Fruit fly (Drosophila melanogaster) whole organism, embryonic: Measurements from ENCODE around the gene cv-c.

Experiments used
- Atf-2 ChIP-seq: fragments of 200-800 bp; sonication (Bioruptor generic); optimal IDR thresholded peaks from 2 replicates; lab custom pipeline; 2016; ENCODE audit warnings: missing biosample characterization, missing genetic modification characterization
- Awh ChIP-seq: fragments of 200-800 bp; sonication (Bioruptor generic); IDR thresholded peaks from 2 replicates; pipeline ENCODE4, ENCODE4 v1.3.6; 2022; ENCODE audit warnings: missing biosample characterization, missing genetic modification characterization
- BEAF-32 ChIP-seq: fragments of 200-800 bp; sonication (Bioruptor generic); optimal IDR thresholded peaks from 3 replicates; lab custom pipeline; 2017; ENCODE audit warnings: missing biosample characterization, missing genetic modification characterization, mild to moderate bottlenecking, moderate library complexity, missing genetic modification reagents
- Bteb2 ChIP-seq: fragments of 200-800 bp; sonication (Bioruptor generic); optimal IDR thresholded peaks from 2 replicates; lab custom pipeline; 2016; ENCODE audit warnings: missing biosample characterization, missing genetic modification characterization
- CG1024 ChIP-seq: fragments of 200-800 bp; sonication (Bioruptor generic); IDR thresholded peaks from 2 replicates; pipeline ENCODE4 v1.3.6; 2022; ENCODE audit warnings: missing biosample characterization, missing genetic modification characterization
- CG11093 ChIP-seq: fragments of 200-800 bp; sonication (Bioruptor generic); IDR thresholded peaks from 3 replicates; pipeline ENCODE4 v1.3.6; 2022; ENCODE audit warnings: missing biosample characterization, missing genetic modification characterization
- CG11247 ChIP-seq: fragments of 200-800 bp; sonication (Bioruptor generic); IDR thresholded peaks from 2 replicates; pipeline ENCODE4 v1.3.6; 2022; ENCODE audit warnings: missing biosample characterization, missing genetic modification characterization
- CG1233 ChIP-seq: fragments of 200-800 bp; sonication (Bioruptor generic); optimal IDR thresholded peaks from 4 replicates; lab custom pipeline; 2018; ENCODE audit warnings: missing biosample characterization, mild to moderate bottlenecking, missing genetic modification characterization
- CG12769 ChIP-seq: fragments of 200-800 bp; sonication (Bioruptor generic); optimal IDR thresholded peaks from 2 replicates; lab custom pipeline; 2019; ENCODE audit warnings: missing biosample characterization, mild to moderate bottlenecking, missing genetic modification characterization, moderate library complexity
- CG12942 ChIP-seq: fragments of 200-800 bp; sonication (Bioruptor generic); optimal IDR thresholded peaks from 3 replicates; lab custom pipeline; 2016; ENCODE audit warnings: missing biosample characterization, missing genetic modification characterization
- CG14667 ChIP-seq: fragments of 200-800 bp; sonication (Bioruptor generic); IDR thresholded peaks from 2 replicates; pipeline ENCODE4 v1.3.6; 2022; ENCODE audit warnings: missing biosample characterization, missing genetic modification characterization
- CG1529 ChIP-seq: fragments of 200-800 bp; sonication (Bioruptor generic); optimal IDR thresholded peaks from 3 replicates; lab custom pipeline; 2018; ENCODE audit warnings: missing biosample characterization, missing genetic modification characterization
- CG15514 ChIP-seq: fragments of 200-800 bp; sonication (Bioruptor generic); optimal IDR thresholded peaks from 3 replicates; lab custom pipeline; 2017; ENCODE audit warnings: missing biosample characterization, missing genetic modification characterization, mild to moderate bottlenecking, moderate library complexity, missing genetic modification reagents
- CG16815 ChIP-seq: fragments of 200-800 bp; sonication (Bioruptor generic); optimal IDR thresholded peaks from 3 replicates; lab custom pipeline; 2017; ENCODE audit warnings: missing biosample characterization, mild to moderate bottlenecking, missing genetic modification characterization
- CG17186 ChIP-seq: fragments of 200-800 bp; sonication (Bioruptor generic); optimal IDR thresholded peaks from 3 replicates; lab custom pipeline; 2017; ENCODE audit warnings: missing biosample characterization, missing genetic modification reagents, missing genetic modification characterization
- CG17802 ChIP-seq: fragments of 200-800 bp; sonication (Bioruptor generic); optimal IDR thresholded peaks from 2 replicates; lab custom pipeline; 2018; ENCODE audit warnings: missing biosample characterization, mild to moderate bottlenecking, missing genetic modification characterization, moderate library complexity
- CG4424 ChIP-seq: fragments of 200-800 bp; sonication (Bioruptor generic); optimal IDR thresholded peaks from 3 replicates; lab custom pipeline; 2016; ENCODE audit warnings: missing biosample characterization, missing genetic modification characterization
- CG6272 ChIP-seq: fragments of 200-800 bp; sonication (Bioruptor generic); IDR thresholded peaks from 2 replicates; pipeline ENCODE4 v1.3.6; 2022; ENCODE audit warnings: missing biosample characterization, missing genetic modification characterization
- CG6791 ChIP-seq: fragments of 200-800 bp; sonication (Bioruptor generic); IDR thresholded peaks from 3 replicates; pipeline ENCODE4 v1.3.6; 2022; ENCODE audit warnings: missing biosample characterization, missing genetic modification characterization; ENCODE audit not compliant: partially characterized antibody
- CG7928 ChIP-seq: fragments of 200-800 bp; sonication (Bioruptor generic); optimal IDR thresholded peaks from 2 replicates; lab custom pipeline; 2017; ENCODE audit warnings: missing biosample characterization, mild to moderate bottlenecking, missing genetic modification characterization
- CG8089 ChIP-seq: fragments of 200-800 bp; sonication (Bioruptor generic); optimal IDR thresholded peaks from 3 replicates; lab custom pipeline; 2016; ENCODE audit warnings: missing biosample characterization, missing genetic modification characterization
- CG8924 ChIP-seq: fragments of 200-800 bp; optimal IDR thresholded peaks from 3 replicates; lab custom pipeline; 2019; ENCODE audit warnings: missing biosample characterization, mild to moderate bottlenecking, missing genetic modification characterization, moderate library complexity
- CG9609 ChIP-seq: fragments of 200-800 bp; sonication (Bioruptor generic); optimal IDR thresholded peaks from 3 replicates; lab custom pipeline; 2016; ENCODE audit warnings: missing biosample characterization, missing genetic modification characterization
- D ChIP-seq, 2 experiments: fragments of 200-800 bp in 1 of 2; fragments of >200 bp in 1 of 2; sonication (Bioruptor generic) in 1 of 2; optimal IDR thresholded peaks; 2 replicates in 1 of 2; 3 replicates in 1 of 2; lab custom pipeline; 2017; ENCODE audit warnings: mild to moderate bottlenecking in 1 of 2, missing biosample characterization in 1 of 2, missing genetic modification characterization in 1 of 2, missing genetic modification reagents in 1 of 2
- Drgx ChIP-seq: fragments of 200-800 bp; sonication (Bioruptor generic); IDR thresholded peaks from 2 replicates; pipeline ENCODE4 v1.3.6; 2022; ENCODE audit warnings: missing biosample characterization, missing genetic modification characterization
- Fer2 ChIP-seq: fragments of 200-800 bp; sonication (Bioruptor generic); optimal IDR thresholded peaks from 2 replicates; lab custom pipeline; 2018; ENCODE audit warnings: missing biosample characterization, mild to moderate bottlenecking, missing genetic modification characterization, moderate library complexity
- Gug ChIP-seq: fragments of 200-800 bp; sonication (Bioruptor generic); IDR thresholded peaks from 4 replicates; pipeline ENCODE4 v1.3.6; 2022; ENCODE audit warnings: missing biosample characterization, missing genetic modification characterization
- HLH4C ChIP-seq: fragments of 200-800 bp; sonication (Bioruptor generic); IDR thresholded peaks from 3 replicates; pipeline ENCODE4 v1.3.6; 2022; ENCODE audit warnings: missing biosample characterization, missing genetic modification characterization; ENCODE audit not compliant: partially characterized antibody
- HLH54F ChIP-seq: fragments of 200-800 bp; sonication (Bioruptor generic); optimal IDR thresholded peaks from 3 replicates; lab custom pipeline; 2016; ENCODE audit warnings: missing biosample characterization, missing genetic modification characterization
- Lpt ChIP-seq: fragments of >200 bp; optimal IDR thresholded peaks from 2 replicates; lab custom pipeline; 2018; ENCODE audit warnings: missing biosample characterization, missing genetic modification characterization
- NFAT ChIP-seq: fragments of 200-800 bp; sonication (Bioruptor generic); IDR thresholded peaks from 2 replicates; pipeline ENCODE4 v1.3.6; 2022; ENCODE audit warnings: missing biosample characterization, missing genetic modification characterization
- NK7.1 ChIP-seq: fragments of 200-800 bp; sonication (Bioruptor generic); optimal IDR thresholded peaks from 3 replicates; lab custom pipeline; 2016; ENCODE audit warnings: missing biosample characterization, missing genetic modification characterization
- Spps ChIP-seq: fragments of 200-800 bp; sonication (Bioruptor generic); optimal IDR thresholded peaks from 2 replicates; lab custom pipeline; 2018; ENCODE audit warnings: missing biosample characterization, mild to moderate bottlenecking, missing genetic modification characterization
- Taf1 ChIP-seq: fragments of 200-800 bp; sonication (Bioruptor generic); IDR thresholded peaks from 2 replicates; pipeline ENCODE4 v1.3.6; 2022; ENCODE audit warnings: missing biosample characterization, missing genetic modification characterization
- YL-1 ChIP-seq: fragments of 200-800 bp; sonication (Bioruptor generic); optimal IDR thresholded peaks from 3 replicates; lab custom pipeline; 2017; ENCODE audit warnings: missing biosample characterization, mild to moderate bottlenecking, missing genetic modification characterization
- al ChIP-seq: fragments of 200-800 bp; sonication (Bioruptor generic); IDR thresholded peaks from 2 replicates; pipeline ENCODE4 v1.3.6; 2022; ENCODE audit warnings: missing biosample characterization, missing genetic modification characterization
- aop ChIP-seq: fragments of 200-800 bp; sonication (Bioruptor generic); IDR thresholded peaks from 2 replicates; pipeline ENCODE4 v1.3.6; 2022; ENCODE audit warnings: missing biosample characterization, missing genetic modification characterization
- bab2 ChIP-seq: fragments of 200-800 bp; sonication (Bioruptor generic); optimal IDR thresholded peaks from 2 replicates; lab custom pipeline; 2016; ENCODE audit warnings: missing biosample characterization, missing genetic modification characterization
- bsh ChIP-seq, 2 experiments: fragments of 200-800 bp; sonication (Bioruptor generic); optimal IDR thresholded peaks; 2 replicates each; lab custom pipeline; 2017 to 2018; ENCODE audit warnings: mild to moderate bottlenecking in 2 of 2, missing biosample characterization in 2 of 2, missing genetic modification characterization in 2 of 2, moderate library complexity in 1 of 2
- chinmo ChIP-seq: fragments of 200-800 bp; sonication (Bioruptor generic); IDR thresholded peaks from 4 replicates; pipeline ENCODE4 v1.3.6; 2022; ENCODE audit warnings: missing biosample characterization, missing genetic modification characterization; ENCODE audit not compliant: partially characterized antibody
- dm ChIP-seq: fragments of 200-800 bp; sonication (Bioruptor generic); optimal IDR thresholded peaks from 3 replicates; lab custom pipeline; 2016; ENCODE audit warnings: missing biosample characterization, missing genetic modification characterization
- dpn ChIP-seq, 2 experiments: fragments of 200-800 bp; sonication (Bioruptor generic); optimal IDR thresholded peaks; 3 replicates each; lab custom pipeline; 2016; ENCODE audit warnings: missing biosample characterization in 2 of 2, missing genetic modification characterization in 2 of 2
- hb ChIP-seq: fragments of 200-800 bp; sonication (Bioruptor generic); IDR thresholded peaks from 3 replicates; pipeline ENCODE4 v1.3.6; 2022; ENCODE audit warnings: missing biosample characterization, missing genetic modification characterization; ENCODE audit not compliant: partially characterized antibody
- lbe ChIP-seq: fragments of 200-800 bp; sonication (Bioruptor generic); optimal IDR thresholded peaks from 2 replicates; lab custom pipeline; 2016; ENCODE audit warnings: missing biosample characterization, mild to moderate bottlenecking, missing genetic modification characterization
- mam ChIP-seq: fragments of 200-800 bp; sonication (Bioruptor generic); optimal IDR thresholded peaks from 3 replicates; lab custom pipeline; 2016; ENCODE audit warnings: missing biosample characterization, missing genetic modification characterization
- org-1 ChIP-seq: fragments of 200-800 bp; sonication (Bioruptor generic); optimal IDR thresholded peaks from 2 replicates; lab custom pipeline; 2017; ENCODE audit warnings: missing biosample characterization, missing genetic modification characterization
- sens-2 ChIP-seq: fragments of 200-800 bp; sonication (Bioruptor generic); IDR thresholded peaks from 2 replicates; pipeline ENCODE4 v1.3.6; 2022; ENCODE audit warnings: missing biosample characterization, missing genetic modification characterization
- tio ChIP-seq: fragments of 200-800 bp; sonication (Bioruptor generic); optimal IDR thresholded peaks from 2 replicates; lab custom pipeline; 2017; ENCODE audit warnings: missing biosample characterization, missing genetic modification characterization, inconsistent platforms
- tna ChIP-seq: fragments of 200-800 bp; sonication (Bioruptor generic); IDR thresholded peaks from 2 replicates; pipeline ENCODE4 v1.3.6; 2022; ENCODE audit warnings: missing biosample characterization, missing genetic modification characterization; ENCODE audit not compliant: partially characterized antibody
- zf30C ChIP-seq: fragments of 200-800 bp; sonication (Bioruptor generic); optimal IDR thresholded peaks from 3 replicates; lab custom pipeline; 2018; ENCODE audit warnings: missing biosample characterization, mild to moderate bottlenecking, missing genetic modification characterization
- zfh2 ChIP-seq: fragments of 200-800 bp; sonication (Bioruptor generic); optimal IDR thresholded peaks from 2 replicates; lab custom pipeline; 2016; ENCODE audit warnings: missing biosample characterization, missing genetic modification characterization

The cv-c gene

DNA sequence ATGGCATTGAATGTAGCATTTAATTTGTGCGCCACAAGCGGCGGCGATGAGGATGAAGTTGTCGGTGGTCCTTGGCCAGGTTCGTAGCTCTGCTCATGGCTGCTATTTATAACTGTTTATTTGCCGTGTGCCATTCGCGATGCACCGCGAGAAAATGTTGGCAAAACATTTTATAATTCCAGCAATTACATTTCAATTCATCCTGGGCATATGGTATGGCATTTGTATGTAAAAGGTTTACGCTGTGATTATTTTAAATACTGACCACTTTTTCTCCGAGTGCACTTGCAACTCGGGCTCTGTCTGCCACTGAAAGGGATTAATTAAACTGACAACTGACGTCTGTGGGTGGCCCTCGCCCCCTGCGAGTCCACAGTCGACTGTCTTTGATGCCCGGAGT is 124.9 kb downstream of the cv-c start (continued):
- no peak for TF ChIP-seq lbe (GFP tag; lab: Kevin White, UChicago)
- TF ChIP-seq CG6791 (GFP tag; lab: Robert Waterston, UW), result no peak
- no peak for TF ChIP-seq CG17186 (GFP tag; lab: Kevin White, UChicago)
- TF ChIP-seq Fer2, result no peak
- TF ChIP-seq CG14667 (GFP tag; lab: Robert Waterston, UW), result peak; percentile 32; the same call in 1 of the 2 replicates
- no peak for TF ChIP-seq hb (GFP tag; lab: Robert Waterston, UW)
- peak; percentile 54 for TF ChIP-seq Drgx (GFP tag; lab: Robert Waterston, UW)
- TF ChIP-seq Awh (GFP tag; lab: Robert Waterston, UW), result no peak
- no peak for TF ChIP-seq CG7928 (GFP tag; lab: Kevin White, UChicago)
- no peak for TF ChIP-seq aop (GFP tag; lab: Robert Waterston, UW)
- TF ChIP-seq Spps (tag; lab: Kevin White, UChicago), result no peak
- peak; percentile 15 for TF ChIP-seq CG9609 (GFP tag; lab: Kevin White, UChicago)
- no peak for TF ChIP-seq dm (GFP tag; lab: Kevin White, UChicago)
- peak; percentile 4; the same call in 1 of the 4 replicates for TF ChIP-seq Gug (GFP tag; lab: Robert Waterston, UW)
- TF ChIP-seq NK7.1 (GFP tag; lab: Kevin White, UChicago), result peak; percentile 29
- no peak for TF ChIP-seq CG6272 (GFP tag; lab: Robert Waterston, UW)
- no peak for TF ChIP-seq CG1233 (GFP tag; lab: Kevin White, UChicago)
- 0 out of 2 replicates have a peak, but pooled peaks have one; percentile 43 for TF ChIP-seq CG1024 (GFP tag; lab: Robert Waterston, UW)
- no peak for TF ChIP-seq sens-2 (GFP tag; lab: Robert Waterston, UW)
- TF ChIP-seq BEAF-32 (GFP tag; lab: Kevin White, UChicago), result no peak
- TF ChIP-seq CG12769 (tag; lab: Kevin White, UChicago), result peak; percentile 62
- TF ChIP-seq Taf1 (GFP tag; lab: Robert Waterston, UW), result no peak
- no peak for TF ChIP-seq CG11093 (GFP tag; lab: Robert Waterston, UW)
- TF ChIP-seq YL-1 (GFP tag; lab: Kevin White, UChicago), result no peak
- peak; percentile 24 to 27 for TF ChIP-seq dpn (GFP tag; optimal IDR thresholded peaks at IDR 0.05; lab: Kevin White, UChicago)
- no peak for TF ChIP-seq CG4424
- peak; percentile 35 for TF ChIP-seq org-1 (GFP tag; lab: Kevin White, UChicago)
- TF ChIP-seq CG8924 (tag; lab: Kevin White, UChicago), result no peak
- TF ChIP-seq zf30C, result no peak
- no peak for TF ChIP-seq CG16815 (GFP tag; lab: Kevin White, UChicago)
- no peak for TF ChIP-seq Bteb2 (GFP tag; lab: Kevin White, UChicago)
- no peak for TF ChIP-seq CG15514 (GFP tag; lab: Kevin White, UChicago)
- TF ChIP-seq mam (GFP tag; lab: Kevin White, UChicago), result peak; percentile 9
- peak; percentile 54 for TF ChIP-seq bab2 (GFP tag; lab: Kevin White, UChicago)
- TF ChIP-seq Lpt (GFP tag; lab: Kevin White, UChicago), result no peak
- TF ChIP-seq CG8089 (GFP tag; lab: Kevin White, UChicago), result no peak
- TF ChIP-seq zfh2 (GFP tag; lab: Kevin White, UChicago), result peak; percentile 5
- no peak for TF ChIP-seq NFAT
- no peak for TF ChIP-seq HLH54F (GFP tag; lab: Kevin White, UChicago)
- no peak for TF ChIP-seq D (optimal IDR thresholded peaks at IDR 0.05; lab: Kevin White, UChicago)
- TF ChIP-seq D (GFP tag; optimal IDR thresholded peaks at IDR 0.05; lab: Kevin White, UChicago), result no peak
- TF ChIP-seq chinmo, result no peak
- no peak for TF ChIP-seq Atf-2 (GFP tag; lab: Kevin White, UChicago)
- TF ChIP-seq al (GFP tag; lab: Robert Waterston, UW), result peak; percentile 32; the same call in 1 of the 2 replicates
- TF ChIP-seq CG12942 (GFP tag; lab: Kevin White, UChicago), result no peak
- TF ChIP-seq bsh (GFP tag; optimal IDR thresholded peaks at IDR 0.05; lab: Kevin White, UChicago), result peak in 1 of 2 experiments; percentile 29
- TF ChIP-seq tna, result no peak
- TF ChIP-seq CG1529 (GFP tag; lab: Kevin White, UChicago), result no peak
- TF ChIP-seq HLH4C (GFP tag; lab: Robert Waterston, UW), result no peak
- no peak for TF ChIP-seq tio
- TF ChIP-seq CG17802, result no peak
- no peak for TF ChIP-seq CG11247
